Fruit fly (Drosophila melanogaster) whole organism, adult: ENCODE results near the gene CG6865.

Experiments
- CG1620 ChIP-seq: fragments of 200-800 bp; sonication (Bioruptor generic); optimal IDR thresholded peaks from 2 replicates; lab custom pipeline; 2016; ENCODE audit warnings: missing biosample characterization, missing genetic modification characterization
- CG7101 ChIP-seq: fragments of 200-800 bp; sonication (Bioruptor generic); optimal IDR thresholded peaks from 2 replicates; lab custom pipeline; 2018; ENCODE audit warnings: missing biosample characterization, mild to moderate bottlenecking, missing genetic modification characterization, moderate library complexity
- Crg-1 ChIP-seq: fragments of 200-800 bp; sonication (Bioruptor generic); optimal IDR thresholded peaks from 2 replicates; lab custom pipeline; 2016; ENCODE audit warnings: missing biosample characterization, missing genetic modification characterization
- bab1 ChIP-seq: fragments of 200-800 bp; sonication (Bioruptor generic); optimal IDR thresholded peaks from 3 replicates; lab custom pipeline; 2019; ENCODE audit warnings: missing biosample characterization, mild to moderate bottlenecking, missing genetic modification characterization, moderate library complexity
- cnc ChIP-seq, 2 experiments: fragments of >200 bp; optimal IDR thresholded peaks; 2 replicates each; lab custom pipeline; 2017
- kay ChIP-seq: fragments of 200-800 bp; sonication (Bioruptor generic); peaks from one replicate; lab custom pipeline; 2016; ENCODE audit warnings: missing biosample characterization, missing genetic modification characterization, borderline replicate concordance
- pad ChIP-seq: fragments of 200-800 bp; sonication (Bioruptor generic); optimal IDR thresholded peaks from 3 replicates; lab custom pipeline; 2017; ENCODE audit warnings: missing biosample characterization, missing genetic modification characterization, mild to moderate bottlenecking, moderate library complexity, missing genetic modification reagents

DNA sequence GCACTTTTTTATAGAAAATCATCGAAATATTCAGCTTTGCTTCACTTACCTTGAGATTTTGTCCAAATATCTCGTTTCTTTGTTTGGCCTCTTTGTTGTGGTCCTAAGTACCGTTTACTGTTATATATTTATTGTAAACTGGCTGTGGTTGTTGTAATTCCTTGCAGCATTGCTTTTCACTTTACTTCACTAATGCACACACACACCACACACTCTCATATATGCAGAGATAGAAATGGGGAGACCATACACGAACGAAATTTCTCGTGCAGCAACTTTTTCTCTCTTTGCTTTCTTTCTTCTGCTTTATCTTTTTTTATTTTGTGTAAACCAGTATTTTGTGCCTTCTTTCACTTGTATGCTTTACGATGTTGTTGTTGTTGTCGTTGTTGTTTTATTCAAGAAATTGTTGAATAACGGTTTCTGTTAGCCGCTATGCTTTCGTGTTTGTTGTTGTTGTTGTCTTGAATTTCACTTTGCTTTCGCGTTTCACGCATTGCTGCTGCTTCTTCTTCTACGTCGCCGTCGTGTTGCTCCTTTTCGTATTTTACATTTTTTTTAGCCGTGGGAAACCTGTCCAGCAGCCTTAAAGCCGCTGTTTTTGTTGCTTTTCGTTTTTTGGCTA lies 44.1 kb upstream of the CG6865 start:
- TF ChIP-seq CG7101 (tag; lab: Kevin White, UChicago) (no peak), CG1620 (GFP tag; lab: Kevin White, UChicago) (no peak), cnc (optimal IDR thresholded peaks at IDR 0.05; lab: Kevin White, UChicago) (no peak), kay (GFP tag; lab: Kevin White, UChicago) (no peak), Crg-1 (GFP tag; lab: Kevin White, UChicago) (no peak), bab1 (GFP tag; lab: Kevin White, UChicago) (no peak), pad (GFP tag; lab: Kevin White, UChicago) (no peak)
